Worm (Caenorhabditis elegans): Measurements from ENCODE around the gene nlp-29.

- no peak for TF ChIP-seq ccch-3 (GFP tag; optimal IDR thresholded peaks at IDR 0.05)
- TF ChIP-seq hsf-1 (GFP tag; IDR thresholded peaks at IDR 0.05), result no peak
- TF ChIP-seq attf-3 (GFP tag; conservative IDR thresholded peaks at IDR 0.05), result no peak
- no peak for TF ChIP-seq Y79H2A.3 (GFP tag; conservative IDR thresholded peaks at IDR 0.05)
- no peak for TF ChIP-seq ceh-91 (GFP tag; IDR thresholded peaks at IDR 0.05)
- TF ChIP-seq ama-1 (optimal IDR thresholded peaks at IDR 0.05), result no peak
- TF ChIP-seq ama-1 (GFP tag; optimal IDR thresholded peaks at IDR 0.05), result no peak
- TF ChIP-seq cebp-1 (GFP tag; IDR thresholded peaks at IDR 0.05), result no peak
- no peak for TF ChIP-seq cebp-1 (tag; optimal IDR thresholded peaks at IDR 0.05)
Observed at ce11 chrV:3972846-3973245, 11.4 kb upstream of the nlp-29 start, which contains the start of gene cyp-34A10.

All from whole organism, young adult.